Fruit fly (Drosophila melanogaster): ENCODE results near the gene CG17377.

The CG17377 gene

DNA sequence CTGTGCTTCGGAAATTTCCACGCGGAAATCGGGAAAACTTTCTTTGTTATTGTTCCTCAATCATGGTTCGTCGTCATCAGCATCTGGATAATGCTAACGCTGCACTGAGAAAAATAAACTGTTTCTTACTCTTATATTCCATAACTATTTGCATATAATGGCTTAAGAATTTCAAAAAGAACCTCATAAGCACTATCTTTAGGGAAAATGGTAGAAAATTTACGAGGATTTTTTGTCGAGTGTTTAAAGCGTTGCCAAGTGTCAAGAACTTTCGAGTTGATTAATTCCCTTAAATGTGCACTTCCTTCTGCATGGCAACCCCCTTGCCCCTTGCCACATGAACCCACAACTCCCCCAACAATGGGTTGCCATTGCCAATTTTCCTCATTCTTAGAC is 14.7 kb downstream of the CG17377 start:
- TF ChIP-seq CG12768 (GFP tag; optimal IDR thresholded peaks at IDR 0.05) (no peak), kay (GFP tag; ENCODE audit: borderline replicate concordance) (no peak), pad (GFP tag; optimal IDR thresholded peaks at IDR 0.05) (no peak), CG7101 (tag; optimal IDR thresholded peaks at IDR 0.05) (no peak), Crg-1 (GFP tag; optimal IDR thresholded peaks at IDR 0.05) (no peak), CG7045 (GFP tag; optimal IDR thresholded peaks at IDR 0.05) (no peak), CG5204 (GFP tag; optimal IDR thresholded peaks at IDR 0.05) (no peak), Hr96 (GFP tag; optimal IDR thresholded peaks at IDR 0.05) (no peak)

DNA sequence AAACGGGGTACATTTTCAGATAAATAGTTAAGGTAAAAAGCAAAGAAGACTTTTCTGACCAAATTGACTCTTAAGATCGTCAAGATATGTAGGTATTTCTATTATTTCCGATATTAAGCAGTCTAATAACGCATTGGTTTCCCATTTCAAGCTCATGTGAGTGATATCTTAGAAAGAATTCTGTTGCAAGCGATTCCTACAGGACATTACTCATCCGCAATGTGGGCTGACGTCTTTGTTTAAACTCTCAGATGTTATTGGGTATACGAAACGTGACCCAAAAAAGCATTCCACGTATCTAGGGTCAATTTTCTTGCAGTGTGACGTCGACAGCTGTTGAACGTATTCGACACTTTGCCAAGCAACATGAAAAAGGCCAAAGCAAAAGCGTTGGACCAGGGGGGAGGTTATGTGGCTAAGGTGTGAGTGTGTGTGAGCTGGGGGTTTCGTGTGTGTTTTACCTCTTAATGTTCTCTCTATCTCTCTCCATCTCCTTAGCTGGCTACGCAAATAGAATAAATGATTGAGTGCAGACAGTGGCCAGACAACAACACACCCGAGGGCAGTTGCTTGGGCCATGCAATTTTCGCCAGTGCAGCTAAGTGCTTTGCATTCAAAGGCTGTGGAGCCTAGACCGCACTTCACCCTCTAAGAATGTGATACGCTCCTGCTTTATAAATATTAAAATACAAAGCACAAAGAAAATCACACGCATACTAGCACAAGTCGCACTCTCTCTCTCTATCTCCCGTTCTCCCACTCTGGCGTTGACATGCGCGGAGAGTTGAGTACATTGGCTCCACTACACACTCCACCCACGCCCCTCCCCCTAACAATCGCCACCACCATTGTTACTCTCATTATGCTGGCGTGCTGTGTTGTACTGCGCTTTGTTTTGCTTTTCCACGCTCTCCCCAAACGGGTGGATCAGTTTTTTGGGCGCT is 15.3 kb downstream of the CG17377 start:
- TF ChIP-seq pad (GFP tag; optimal IDR thresholded peaks at IDR 0.05) (peak; percentile 85), CG7045 (GFP tag; optimal IDR thresholded peaks at IDR 0.05) (peak; percentile 83), Crg-1 (GFP tag; optimal IDR thresholded peaks at IDR 0.05) (peak; percentile 85), CG33017 (tag; optimal IDR thresholded peaks at IDR 0.05) (peak; percentile 88), Hr96 (GFP tag; optimal IDR thresholded peaks at IDR 0.05) (peak; percentile 91), CG7101 (tag; optimal IDR thresholded peaks at IDR 0.05) (peak; percentile 93), CG11617 (GFP tag; optimal IDR thresholded peaks at IDR 0.05) (peak; percentile 96), CG1620 (GFP tag; optimal IDR thresholded peaks at IDR 0.05) (peak; percentile 80), bab1 (GFP tag; optimal IDR thresholded peaks at IDR 0.05) (peak; percentile 90), cic (GFP tag; optimal IDR thresholded peaks at IDR 0.05) (peak; percentile 94), tj (GFP tag; optimal IDR thresholded peaks at IDR 0.05) (peak; percentile 57), Mnt (GFP tag; optimal IDR thresholded peaks at IDR 0.05) (peak; percentile 78), Clk (GFP tag; optimal IDR thresholded peaks at IDR 0.05) (peak; percentile 82), CG14711 (tag; optimal IDR thresholded peaks at IDR 0.05) (peak; percentile 76), CG5204 (GFP tag; optimal IDR thresholded peaks at IDR 0.05) (peak; percentile 95), cnc (optimal IDR thresholded peaks at IDR 0.05) (no peak), toe (GFP tag; optimal IDR thresholded peaks at IDR 0.05) (peak; percentile 94), CG12768 (GFP tag; optimal IDR thresholded peaks at IDR 0.05) (peak; percentile 97), ovo (GFP tag; optimal IDR thresholded peaks at IDR 0.05) (peak; percentile 86), kay (GFP tag; ENCODE audit: borderline replicate concordance) (peak; percentile 94)

DNA sequence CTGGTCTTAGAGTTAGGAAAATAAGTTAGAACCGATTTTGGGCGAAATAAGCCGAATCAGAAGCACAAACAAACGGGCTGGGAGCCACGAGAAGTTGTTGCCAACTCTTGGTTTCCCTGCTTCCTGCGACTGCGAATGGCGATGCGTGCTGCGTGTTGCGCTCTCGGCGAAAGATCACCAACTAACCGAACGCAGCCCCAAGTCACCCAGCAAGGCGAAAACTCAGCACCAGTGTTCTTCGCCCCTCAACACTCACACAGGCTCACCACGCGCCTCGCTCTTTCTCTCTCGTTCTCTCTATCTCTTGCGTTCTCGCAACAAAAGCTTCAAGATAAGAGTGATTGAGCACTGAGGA is 16.0 kb downstream of the CG17377 start, which contains the start of gene nrv1:
Gene nrv1 (minus strand): TSS at position 188 of the 355 bp plus-strand sequence.
- TF ChIP-seq CG1620 (GFP tag; optimal IDR thresholded peaks at IDR 0.05): no peak
- no peak for TF ChIP-seq CG12768 (GFP tag; optimal IDR thresholded peaks at IDR 0.05)
- no peak for TF ChIP-seq CG33017 (tag; optimal IDR thresholded peaks at IDR 0.05)
- TF ChIP-seq toe (GFP tag; optimal IDR thresholded peaks at IDR 0.05): no peak
- TF ChIP-seq CG7101 (tag; optimal IDR thresholded peaks at IDR 0.05): no peak
- no peak for TF ChIP-seq ovo (GFP tag; optimal IDR thresholded peaks at IDR 0.05)
- TF ChIP-seq Hr96 (GFP tag; optimal IDR thresholded peaks at IDR 0.05): no peak
- no peak for TF ChIP-seq cnc (optimal IDR thresholded peaks at IDR 0.05)
- TF ChIP-seq pad (GFP tag; optimal IDR thresholded peaks at IDR 0.05): no peak
- TF ChIP-seq Clk (GFP tag; optimal IDR thresholded peaks at IDR 0.05): no peak
- no peak for TF ChIP-seq CG5204 (GFP tag; optimal IDR thresholded peaks at IDR 0.05)
- TF ChIP-seq cic (GFP tag; optimal IDR thresholded peaks at IDR 0.05): no peak
- no peak for TF ChIP-seq CG14711 (tag; optimal IDR thresholded peaks at IDR 0.05)
- TF ChIP-seq bab1 (GFP tag; optimal IDR thresholded peaks at IDR 0.05): no peak
- no peak for TF ChIP-seq Mnt (GFP tag; optimal IDR thresholded peaks at IDR 0.05)
- TF ChIP-seq kay (GFP tag; ENCODE audit: borderline replicate concordance): no peak
- no peak for TF ChIP-seq Crg-1 (GFP tag; optimal IDR thresholded peaks at IDR 0.05)
- TF ChIP-seq tj (GFP tag; optimal IDR thresholded peaks at IDR 0.05): no peak
- TF ChIP-seq CG11617 (GFP tag; optimal IDR thresholded peaks at IDR 0.05): no peak
- no peak for TF ChIP-seq CG7045 (GFP tag; optimal IDR thresholded peaks at IDR 0.05)

DNA sequence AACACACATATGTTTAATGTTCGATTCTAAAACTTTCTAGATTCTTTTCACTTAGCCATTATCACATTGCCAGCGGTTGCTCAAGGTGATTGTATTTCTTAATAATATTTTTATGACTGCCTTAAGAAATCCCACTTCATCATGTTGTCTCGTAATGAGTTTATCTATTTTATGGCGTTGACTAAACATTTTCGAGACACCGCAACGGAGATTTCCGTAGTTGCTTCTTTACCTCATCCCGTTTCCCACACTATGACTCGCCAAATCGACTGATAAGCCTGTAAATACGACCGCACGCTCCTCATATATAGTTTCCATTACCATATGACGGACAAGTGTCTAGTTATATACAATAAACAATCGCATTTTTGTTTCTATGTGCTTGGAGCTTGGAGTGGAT is 17.1 kb downstream of the CG17377 start:
- TF ChIP-seq cic (GFP tag; optimal IDR thresholded peaks at IDR 0.05) (peak; percentile 53), Crg-1 (GFP tag; optimal IDR thresholded peaks at IDR 0.05) (no peak), CG33017 (tag; optimal IDR thresholded peaks at IDR 0.05) (no peak), CG12768 (GFP tag; optimal IDR thresholded peaks at IDR 0.05) (peak; percentile 0), toe (GFP tag; optimal IDR thresholded peaks at IDR 0.05) (no peak), CG5204 (GFP tag; optimal IDR thresholded peaks at IDR 0.05) (no peak), bab1 (GFP tag; optimal IDR thresholded peaks at IDR 0.05) (no peak), CG1620 (GFP tag; optimal IDR thresholded peaks at IDR 0.05) (no peak), CG14711 (tag; optimal IDR thresholded peaks at IDR 0.05) (no peak), Clk (GFP tag; optimal IDR thresholded peaks at IDR 0.05) (no peak), Hr96 (GFP tag; optimal IDR thresholded peaks at IDR 0.05) (no peak), pad (GFP tag; optimal IDR thresholded peaks at IDR 0.05) (no peak), cnc (optimal IDR thresholded peaks at IDR 0.05) (peak in 1 of 2 experiments; percentile 23), Mnt (GFP tag; optimal IDR thresholded peaks at IDR 0.05) (no peak), kay (GFP tag; ENCODE audit: borderline replicate concordance) (peak; percentile 97), ovo (GFP tag; optimal IDR thresholded peaks at IDR 0.05) (no peak), CG7045 (GFP tag; optimal IDR thresholded peaks at IDR 0.05) (no peak), CG11617 (GFP tag; optimal IDR thresholded peaks at IDR 0.05) (no peak), CG7101 (tag; optimal IDR thresholded peaks at IDR 0.05) (peak; percentile 20), tj (GFP tag; optimal IDR thresholded peaks at IDR 0.05) (no peak)

DNA sequence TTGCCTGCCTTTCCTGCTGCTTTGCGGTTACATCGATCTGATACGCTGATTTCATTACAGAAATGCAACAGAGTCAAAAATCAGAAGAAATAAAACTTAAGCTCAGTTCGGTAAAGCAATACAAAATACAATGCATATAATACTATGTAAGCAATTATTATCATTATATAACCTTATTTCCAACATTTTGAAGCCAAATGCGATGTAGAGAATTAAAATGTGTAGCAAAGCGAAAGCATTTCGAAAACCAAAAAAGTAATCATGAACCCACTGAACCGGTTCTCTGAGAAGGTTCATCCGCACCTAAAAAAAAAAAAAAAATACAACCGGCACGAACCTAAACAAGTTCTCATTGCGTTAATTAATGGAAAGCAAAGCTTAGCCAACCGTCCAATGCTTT is 18.4 kb downstream of the CG17377 start:
- TF ChIP-seq CG14711 (tag; optimal IDR thresholded peaks at IDR 0.05): no peak
- no peak for TF ChIP-seq CG1620 (GFP tag; optimal IDR thresholded peaks at IDR 0.05)
- no peak for TF ChIP-seq toe (GFP tag; optimal IDR thresholded peaks at IDR 0.05)
- peak; percentile 91 for TF ChIP-seq kay (GFP tag; ENCODE audit: borderline replicate concordance)
- TF ChIP-seq CG7045 (GFP tag; optimal IDR thresholded peaks at IDR 0.05): no peak
- no peak for TF ChIP-seq CG7101 (tag; optimal IDR thresholded peaks at IDR 0.05)
- TF ChIP-seq CG5204 (GFP tag; optimal IDR thresholded peaks at IDR 0.05): no peak
- TF ChIP-seq tj (GFP tag; optimal IDR thresholded peaks at IDR 0.05): peak; percentile 33
- TF ChIP-seq Mnt (GFP tag; optimal IDR thresholded peaks at IDR 0.05): no peak
